Worm (Caenorhabditis elegans) whole organism, young adult: ENCODE measurements around the gene F02D10.6.
A peak's percentile ranks its signal among the peaks of the same experiment; 100 is the strongest.

ENCODE experiments used
- B0019.2 ChIP-seq: fragments of 200-800 bp; sonication (Bioruptor generic); conservative IDR thresholded peaks from 2 replicates; pipeline ENCODE4 v1.3.6; 2022; ENCODE audit warnings: missing genetic modification reagents, missing genetic modification characterization, missing compliant biosample characterization
- B0035.1 ChIP-seq: sonication (generic microtip); optimal IDR thresholded peaks from 2 replicates; lab custom pipeline; 2016; ENCODE audit warnings: missing genetic modification characterization, mild to moderate bottlenecking, missing compliant biosample characterization, missing genotype, missing genetic modification reagents
- B0261.1 ChIP-seq: sonication (generic microtip); optimal IDR thresholded peaks from 2 replicates; lab custom pipeline; 2016; ENCODE audit warnings: mild to moderate bottlenecking, missing genetic modification characterization, moderate library complexity, missing compliant biosample characterization
- B0336.3 ChIP-seq: fragments of 200-800 bp; sonication (Bioruptor generic); IDR thresholded peaks from 2 replicates; pipeline ENCODE4 v1.3.6; 2022; ENCODE audit warnings: missing genetic modification characterization, missing compliant biosample characterization
- C17E4.6 ChIP-seq: fragments of 200-800 bp; sonication (Bioruptor generic); IDR thresholded peaks from 2 replicates; pipeline ENCODE4 v1.3.6; 2022; ENCODE audit warnings: missing genetic modification reagents, missing genetic modification characterization, missing compliant biosample characterization
- F22D6.2 ChIP-seq: sonication (generic microtip); optimal IDR thresholded peaks from 2 replicates; lab custom pipeline; 2016; ENCODE audit warnings: mild to moderate bottlenecking, missing genetic modification characterization, missing compliant biosample characterization
- F33H1.4 ChIP-seq: fragments of 200-800 bp; sonication (Bioruptor generic); IDR thresholded peaks from 2 replicates; pipeline ENCODE4 v1.3.6; 2022; ENCODE audit warnings: missing genetic modification reagents, missing genetic modification characterization, missing compliant biosample characterization
- F37B4.10 ChIP-seq: fragments of 200-800 bp; sonication (Bioruptor generic); IDR thresholded peaks from 2 replicates; pipeline ENCODE4 v1.3.6; 2022; ENCODE audit warnings: missing genetic modification characterization, missing compliant biosample characterization
- F39B2.1 ChIP-seq: fragments of 200-800 bp; sonication (Bioruptor generic); IDR thresholded peaks from 2 replicates; pipeline ENCODE4 v1.3.6; 2022; ENCODE audit warnings: missing genetic modification reagents, missing genetic modification characterization, missing compliant biosample characterization
- F52B5.7 ChIP-seq: sonication (generic microtip); optimal IDR thresholded peaks from 2 replicates; lab custom pipeline; 2016; ENCODE audit warnings: mild to moderate bottlenecking, missing genetic modification characterization, missing compliant biosample characterization
- F55B11.4 ChIP-seq: sonication (generic microtip); optimal IDR thresholded peaks from 2 replicates; lab custom pipeline; 2016; ENCODE audit warnings: missing compliant biosample characterization, missing genetic modification characterization, borderline replicate concordance; ENCODE audit not compliant: insufficient read depth
- K11D2.4 ChIP-seq: fragments of 200-800 bp; sonication (Bioruptor generic); IDR thresholded peaks from 2 replicates; pipeline ENCODE4 v1.3.6; 2022; ENCODE audit warnings: missing genetic modification reagents, missing genetic modification characterization, missing compliant biosample characterization
- T26A5.8 ChIP-seq: sonication (generic microtip); optimal IDR thresholded peaks from 2 replicates; lab custom pipeline; 2016; ENCODE audit warnings: missing genetic modification characterization, missing compliant biosample characterization
- Y95B8A.8 ChIP-seq: fragments of 200-800 bp; sonication (Bioruptor generic); IDR thresholded peaks from 2 replicates; pipeline ENCODE4 v1.3.6; 2022; ENCODE audit warnings: missing genetic modification reagents, missing genetic modification characterization, missing compliant biosample characterization
- athp-1 ChIP-seq: sonication (generic microtip); optimal IDR thresholded peaks from 2 replicates; lab custom pipeline; 2017; ENCODE audit warnings: mild to moderate bottlenecking, missing genetic modification characterization, missing compliant biosample characterization
- attf-3 ChIP-seq: fragments of 200-800 bp; sonication (Bioruptor generic); conservative IDR thresholded peaks from 2 replicates; pipeline ENCODE4 v1.3.6; 2022; ENCODE audit warnings: missing genetic modification reagents, missing genetic modification characterization, missing compliant biosample characterization
- attf-5 ChIP-seq: fragments of 200-800 bp; sonication (Bioruptor generic); optimal IDR thresholded peaks from 2 replicates; lab custom pipeline; 2018; ENCODE audit warnings: mild to moderate bottlenecking, missing genetic modification characterization, missing compliant biosample characterization
- ceh-100 ChIP-seq: fragments of 200-800 bp; sonication (Bioruptor generic); IDR thresholded peaks from 2 replicates; pipeline ENCODE4 v1.3.6; 2022; ENCODE audit warnings: missing genetic modification reagents, missing genetic modification characterization, missing compliant biosample characterization
- ceh-27 ChIP-seq: fragments of 200-800 bp; sonication (Bioruptor generic); optimal IDR thresholded peaks from 2 replicates; lab custom pipeline; 2018; ENCODE audit warnings: mild to moderate bottlenecking, missing genetic modification characterization, moderate library complexity, missing compliant biosample characterization
- ceh-40 ChIP-seq: fragments of 200-800 bp; sonication (Bioruptor generic); IDR thresholded peaks from 2 replicates; pipeline ENCODE4 v1.3.6; 2022; ENCODE audit warnings: missing genetic modification characterization, missing compliant biosample characterization
- ceh-91 ChIP-seq: fragments of 200-800 bp; sonication (Bioruptor generic); IDR thresholded peaks from 2 replicates; pipeline ENCODE4 v1.3.6; 2022; ENCODE audit warnings: missing genetic modification reagents, missing genetic modification characterization, missing compliant biosample characterization
- chd-7 ChIP-seq: sonication (generic microtip); optimal IDR thresholded peaks from 2 replicates; lab custom pipeline; 2016; ENCODE audit warnings: mild to moderate bottlenecking, missing genetic modification characterization, moderate library complexity, missing compliant biosample characterization
- die-1 ChIP-seq: sonication (generic microtip); optimal IDR thresholded peaks from 2 replicates; lab custom pipeline; 2016; ENCODE audit warnings: missing genotype, mild to moderate bottlenecking, missing genetic modification characterization, missing compliant biosample characterization
- dox-1 ChIP-seq: fragments of 200-800 bp; sonication (Bioruptor generic); IDR thresholded peaks from 2 replicates; pipeline ENCODE4 v1.3.6; 2022; ENCODE audit warnings: missing genetic modification reagents, missing genetic modification characterization, missing compliant biosample characterization
- efl-1 ChIP-seq: fragments of 150-350 bp; optimal IDR thresholded peaks from 2 replicates; lab custom pipeline; 2014; ENCODE audit warnings: missing biosample characterization, missing genetic modification reagents, missing genetic modification characterization
- egl-18 ChIP-seq: fragments of 200-800 bp; sonication (Bioruptor generic); IDR thresholded peaks from 2 replicates; pipeline ENCODE4 v1.3.6; 2022; ENCODE audit warnings: missing genetic modification reagents, missing genetic modification characterization, missing compliant biosample characterization
- egl-44 ChIP-seq: fragments of 200-800 bp; sonication (Bioruptor generic); IDR thresholded peaks from 2 replicates; pipeline ENCODE4 v1.3.6; 2022; ENCODE audit warnings: missing genetic modification reagents, missing genetic modification characterization, missing compliant biosample characterization
- egrh-3 ChIP-seq: fragments of 200-800 bp; sonication (Bioruptor generic); IDR thresholded peaks from 2 replicates; pipeline ENCODE4 v1.3.6; 2022; ENCODE audit warnings: missing genetic modification reagents, missing genetic modification characterization, missing compliant biosample characterization
- ets-4 ChIP-seq: fragments of 200-800 bp; sonication (Bioruptor generic); optimal IDR thresholded peaks from 2 replicates; lab custom pipeline; 2018; ENCODE audit warnings: mild to moderate bottlenecking, missing genetic modification characterization, missing compliant biosample characterization
- gei-17 ChIP-seq: fragments of 200-800 bp; sonication (Bioruptor generic); optimal IDR thresholded peaks from 2 replicates; lab custom pipeline; 2018; ENCODE audit warnings: mild to moderate bottlenecking, missing genetic modification characterization, missing compliant biosample characterization
- hlh-26 ChIP-seq: fragments of 200-800 bp; sonication (Bioruptor generic); conservative IDR thresholded peaks from 2 replicates; pipeline ENCODE4 v1.3.6; 2022; ENCODE audit warnings: missing genetic modification reagents, missing genetic modification characterization, missing compliant biosample characterization
- hmg-1.2 ChIP-seq: fragments of 200-800 bp; sonication (Bioruptor generic); IDR thresholded peaks from 2 replicates; pipeline ENCODE4 v1.3.6; 2022; ENCODE audit warnings: missing genetic modification reagents, missing genetic modification characterization, missing compliant biosample characterization
- lag-1 ChIP-seq: fragments of 200-800 bp; sonication (Bioruptor generic); IDR thresholded peaks from 2 replicates; pipeline ENCODE4 v1.3.6; 2022; ENCODE audit warnings: missing genetic modification reagents, missing genetic modification characterization, missing compliant biosample characterization
- let-526 ChIP-seq: fragments of 200-800 bp; sonication (Bioruptor generic); IDR thresholded peaks from 2 replicates; pipeline ENCODE4 v1.3.6; 2022; ENCODE audit warnings: missing genetic modification reagents, missing genetic modification characterization, missing compliant biosample characterization
- lin-26 ChIP-seq: fragments of 200-800 bp; sonication (Bioruptor generic); IDR thresholded peaks from 2 replicates; pipeline ENCODE4 v1.3.6; 2022; ENCODE audit warnings: missing genetic modification reagents, missing genetic modification characterization, missing compliant biosample characterization
- madf-3 ChIP-seq: fragments of 200-800 bp; sonication (Bioruptor generic); IDR thresholded peaks from 2 replicates; pipeline ENCODE4 v1.3.6; 2022; ENCODE audit warnings: missing genetic modification reagents, missing genetic modification characterization, missing compliant biosample characterization
- madf-6 ChIP-seq: fragments of 200-800 bp; sonication (Bioruptor generic); IDR thresholded peaks from 2 replicates; pipeline ENCODE4 v1.3.6; 2022; ENCODE audit warnings: missing genetic modification reagents, missing genetic modification characterization, missing compliant biosample characterization
- madf-8 ChIP-seq: fragments of 200-800 bp; sonication (Bioruptor generic); conservative IDR thresholded peaks from 2 replicates; pipeline ENCODE4 v1.3.6; 2022; ENCODE audit warnings: missing genetic modification reagents, missing genetic modification characterization, missing compliant biosample characterization
- nhr-80 ChIP-seq: sonication (generic microtip); optimal IDR thresholded peaks from 2 replicates; lab custom pipeline; 2016; ENCODE audit warnings: missing genetic modification characterization, missing compliant biosample characterization
- pbrm-1 ChIP-seq: fragments of 200-800 bp; sonication (Bioruptor generic); IDR thresholded peaks from 2 replicates; pipeline ENCODE4 v1.3.6; 2022; ENCODE audit warnings: missing genetic modification reagents, missing genetic modification characterization, missing compliant biosample characterization
- rcor-1 ChIP-seq: fragments of 200-800 bp; sonication (Bioruptor generic); IDR thresholded peaks from 2 replicates; pipeline ENCODE4 v1.3.6; 2022; ENCODE audit warnings: missing genetic modification reagents, missing genetic modification characterization, missing compliant biosample characterization
- rec-8 ChIP-seq, 2 experiments: sonication (generic microtip); optimal IDR thresholded peaks; 2 replicates each; lab custom pipeline; 2016; ENCODE audit warnings: mild to moderate bottlenecking in 2 of 2, missing genetic modification characterization in 2 of 2, missing genetic modification reagents in 2 of 2, missing genotype in 2 of 2, missing biosample characterization in 1 of 2, missing compliant biosample characterization in 1 of 2, moderate library complexity in 1 of 2
- repo-1 ChIP-seq: sonication (generic microtip); optimal IDR thresholded peaks from 2 replicates; lab custom pipeline; 2017; ENCODE audit warnings: mild to moderate bottlenecking, missing genetic modification characterization, missing compliant biosample characterization
- rpc-1 ChIP-seq, 2 experiments: fragments of 150-350 bp in 1 of 2; sonication (generic microtip) in 1 of 2; optimal IDR thresholded peaks; 2 replicates each; lab custom pipeline; 2014 to 2018; ENCODE audit warnings: missing biosample characterization in 1 of 2, missing genetic modification characterization in 1 of 2, missing genetic modification reagents in 1 of 2, missing genotype in 1 of 2
- somi-1 ChIP-seq: fragments of 200-800 bp; sonication (Bioruptor generic); optimal IDR thresholded peaks from 2 replicates; lab custom pipeline; 2018; ENCODE audit warnings: mild to moderate bottlenecking, missing genetic modification characterization, missing compliant biosample characterization
- tlf-1 ChIP-seq: fragments of 200-800 bp; sonication (Bioruptor generic); optimal IDR thresholded peaks from 2 replicates; lab custom pipeline; 2018; ENCODE audit warnings: mild to moderate bottlenecking, missing genetic modification characterization, missing compliant biosample characterization
- ztf-22 ChIP-seq: fragments of 200-800 bp; sonication (Bioruptor generic); optimal IDR thresholded peaks from 2 replicates; lab custom pipeline; 2018; ENCODE audit warnings: mild to moderate bottlenecking, missing genetic modification characterization, moderate library complexity, missing compliant biosample characterization
- ztf-28 ChIP-seq: fragments of 200-800 bp; sonication (Bioruptor generic); IDR thresholded peaks from 2 replicates; pipeline ENCODE4 v1.3.6; 2022; ENCODE audit warnings: missing genetic modification reagents, missing genetic modification characterization, missing compliant biosample characterization
- ztf-3 ChIP-seq: fragments of 200-800 bp; sonication (Bioruptor generic); optimal IDR thresholded peaks from 2 replicates; lab custom pipeline; 2018; ENCODE audit warnings: mild to moderate bottlenecking, missing genetic modification characterization, missing compliant biosample characterization

Gene F02D10.6

DNA sequence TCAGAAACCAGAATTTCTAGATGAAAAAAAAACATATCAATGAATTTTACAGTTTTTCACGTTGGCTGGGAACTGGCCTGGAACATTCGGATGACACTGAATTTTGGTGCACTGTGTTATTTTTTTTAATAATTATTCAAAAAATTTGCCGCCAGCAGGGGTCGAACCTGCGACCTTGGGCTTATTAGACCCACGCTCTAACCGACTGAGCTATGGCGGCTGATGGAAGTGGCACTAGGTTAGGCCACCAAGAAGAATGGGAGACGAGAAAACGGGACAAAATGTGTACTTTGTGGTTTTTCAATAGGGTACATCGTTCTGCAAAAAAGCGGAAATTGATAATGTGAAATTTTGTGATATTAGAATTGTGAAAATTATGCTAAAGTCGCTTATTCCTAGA, 36.5 kb downstream of the F02D10.6 start (continued):
- TF ChIP-seq lin-26 (peak; percentile 69), rpc-1 (optimal IDR thresholded peaks at IDR 0.05; lab: Kevin White, UChicago) (peak; percentile 69), rpc-1 (tag; optimal IDR thresholded peaks at IDR 0.05; lab: Kevin White, UChicago) (peak; percentile 79), gei-17 (GFP tag; lab: Kevin White, UChicago) (no peak), egl-44 (GFP tag; lab: Robert Waterston, UW) (peak; percentile 50; the same call in 1 of the 2 replicates), F33H1.4 (no peak), attf-5 (GFP tag; lab: Kevin White, UChicago) (no peak), chd-7 (peak; percentile 55), ets-4 (GFP tag; lab: Kevin White, UChicago) (no peak), attf-3 (GFP tag; lab: Robert Waterston, UW) (no peak), efl-1 (GFP tag; lab: Kevin White, UChicago) (no peak), egrh-3 (no peak), madf-6 (GFP tag; lab: Robert Waterston, UW) (no peak; the same call in 1 of the 2 replicates), F39B2.1 (GFP tag; lab: Robert Waterston, UW) (no peak), madf-3 (GFP tag; lab: Robert Waterston, UW) (no peak), ceh-100 (no peak), F37B4.10 (no peak), B0019.2 (GFP tag; lab: Robert Waterston, UW) (no peak), F22D6.2 (no peak), egl-18 (GFP tag; lab: Robert Waterston, UW) (no peak), tlf-1 (GFP tag; lab: Kevin White, UChicago) (no peak), ztf-22 (GFP tag; lab: Kevin White, UChicago) (no peak), B0336.3 (GFP tag; lab: Robert Waterston, UW) (no peak), let-526 (GFP tag; lab: Robert Waterston, UW) (no peak), K11D2.4 (GFP tag; lab: Robert Waterston, UW) (no peak), lag-1 (GFP tag; lab: Robert Waterston, UW) (no peak), C17E4.6 (GFP tag; lab: Robert Waterston, UW) (no peak), die-1 (peak; percentile 65), B0261.1 (peak; percentile 77), ztf-3 (GFP tag; lab: Kevin White, UChicago) (no peak), hmg-1.2 (peak; percentile 55), Y95B8A.8 (GFP tag; lab: Robert Waterston, UW) (no peak), F52B5.7 (no peak), athp-1 (tag; lab: Kevin White, UChicago) (no peak), nhr-80 (peak; percentile 8), ceh-40 (0 out of 2 replicates have a peak, but pooled peaks have one; percentile 61), dox-1 (no peak), T26A5.8 (no peak), pbrm-1 (no peak; the same call in 1 of the 2 replicates), B0035.1 (no peak), rcor-1 (GFP tag; lab: Robert Waterston, UW) (peak; percentile 36; the same call in 1 of the 2 replicates), ceh-91 (GFP tag; lab: Robert Waterston, UW) (no peak), rec-8 (tag; optimal IDR thresholded peaks at IDR 0.05; lab: Kevin White, UChicago) (peak; percentile 26 to 48), hlh-26 (GFP tag; lab: Robert Waterston, UW) (no peak), madf-8 (GFP tag; lab: Robert Waterston, UW) (no peak), somi-1 (GFP tag; lab: Kevin White, UChicago) (peak; percentile 23), ceh-27 (no peak), F55B11.4 (no peak), repo-1 (tag; lab: Kevin White, UChicago) (no peak), ztf-28 (GFP tag; lab: Robert Waterston, UW) (no peak)
